Fruit fly (Drosophila melanogaster) whole organism, prepupa: ENCODE data around the gene mRpL3.

Source experiments
- Blimp-1 ChIP-seq: fragments of 200-800 bp; sonication (Bioruptor generic); optimal IDR thresholded peaks from 3 replicates; lab custom pipeline; 2017; ENCODE audit warnings: missing biosample characterization, missing genetic modification characterization, mild to moderate bottlenecking, moderate library complexity, missing genetic modification reagents
- CG10631 ChIP-seq: fragments of 200-800 bp; sonication (Bioruptor generic); optimal IDR thresholded peaks from 2 replicates; lab custom pipeline; 2016; ENCODE audit warnings: missing biosample characterization, missing genetic modification characterization
- CG10669 ChIP-seq: fragments of 200-800 bp; sonication (Bioruptor generic); optimal IDR thresholded peaks from 3 replicates; lab custom pipeline; 2018; ENCODE audit warnings: missing biosample characterization, mild to moderate bottlenecking, missing genetic modification characterization, moderate library complexity
- CG11294 ChIP-seq: fragments of 200-800 bp; sonication (Bioruptor generic); IDR thresholded peaks from 2 replicates; pipeline ENCODE4 v1.3.6; 2022; ENCODE audit warnings: missing biosample characterization, missing genetic modification characterization
- CG11762 ChIP-seq: fragments of 200-800 bp; sonication (Bioruptor generic); optimal IDR thresholded peaks from 3 replicates; lab custom pipeline; 2016; ENCODE audit warnings: missing biosample characterization, missing genetic modification characterization; ENCODE audit not compliant: insufficient read depth
- CG15336 ChIP-seq: fragments of 200-800 bp; sonication (Bioruptor generic); IDR thresholded peaks from 2 replicates; pipeline ENCODE4 v1.3.6; 2022; ENCODE audit warnings: missing biosample characterization, missing genetic modification characterization
- CG1621 ChIP-seq: fragments of 200-800 bp; sonication (Bioruptor generic); optimal IDR thresholded peaks from 3 replicates; lab custom pipeline; 2018; ENCODE audit warnings: missing biosample characterization, mild to moderate bottlenecking, missing genetic modification characterization
- CG3032 ChIP-seq: fragments of 200-800 bp; optimal IDR thresholded peaks from 2 replicates; lab custom pipeline; 2019; ENCODE audit warnings: missing biosample characterization, mild to moderate bottlenecking, missing genetic modification characterization, moderate library complexity
- CG31627 ChIP-seq: fragments of 200-800 bp; sonication (Bioruptor generic); optimal IDR thresholded peaks from 3 replicates; lab custom pipeline; 2016; ENCODE audit warnings: missing biosample characterization, missing genetic modification characterization
- CG34406 ChIP-seq: fragments of 200-800 bp; sonication (Bioruptor generic); optimal IDR thresholded peaks from 3 replicates; lab custom pipeline; 2016; ENCODE audit warnings: missing biosample characterization, missing genetic modification characterization
- CG3919 ChIP-seq: fragments of 200-800 bp; sonication (Bioruptor generic); optimal IDR thresholded peaks from 3 replicates; lab custom pipeline; 2016; ENCODE audit warnings: missing biosample characterization, missing genetic modification characterization
- CG4318 ChIP-seq: fragments of 200-800 bp; sonication (Bioruptor generic); optimal IDR thresholded peaks from 3 replicates; lab custom pipeline; 2017; ENCODE audit warnings: missing biosample characterization, mild to moderate bottlenecking, missing genetic modification characterization
- CG6163 ChIP-seq: fragments of 200-800 bp; sonication (Bioruptor generic); IDR thresholded peaks from 3 replicates; pipeline ENCODE4 v1.3.6; 2022; ENCODE audit warnings: missing biosample characterization, missing genetic modification characterization
- CG6792 ChIP-seq: fragments of 200-800 bp; sonication (Bioruptor generic); optimal IDR thresholded peaks from 3 replicates; lab custom pipeline; 2016; ENCODE audit warnings: missing biosample characterization, missing genetic modification characterization
- CG8119 ChIP-seq: fragments of 200-800 bp; sonication (Bioruptor generic); IDR thresholded peaks from 3 replicates; pipeline ENCODE4 v1.3.6; 2022; ENCODE audit warnings: missing biosample characterization, missing genetic modification characterization
- CG8319 ChIP-seq: fragments of 200-800 bp; sonication (Bioruptor generic); optimal IDR thresholded peaks from 3 replicates; lab custom pipeline; 2016; ENCODE audit warnings: missing biosample characterization, missing genetic modification characterization
- CG8632 ChIP-seq: fragments of 200-800 bp; sonication (Bioruptor generic); optimal IDR thresholded peaks from 3 replicates; lab custom pipeline; 2016; ENCODE audit warnings: missing biosample characterization, missing genetic modification characterization
- CG9139 ChIP-seq: fragments of 200-800 bp; sonication (Bioruptor generic); optimal IDR thresholded peaks from 3 replicates; lab custom pipeline; 2017; ENCODE audit warnings: missing biosample characterization, mild to moderate bottlenecking, missing genetic modification characterization
- Eip75B ChIP-seq: fragments of 200-800 bp; sonication (Bioruptor generic); optimal IDR thresholded peaks from 3 replicates; lab custom pipeline; 2016; ENCODE audit warnings: missing biosample characterization, missing genetic modification characterization
- Eip78C ChIP-seq: fragments of 200-800 bp; sonication (Bioruptor generic); peaks from one replicate; lab custom pipeline; 2016; ENCODE audit warnings: missing biosample characterization, missing genetic modification characterization
- Eip93F ChIP-seq: fragments of 200-800 bp; sonication (Bioruptor generic); optimal IDR thresholded peaks from 2 replicates; lab custom pipeline; 2016; ENCODE audit warnings: missing biosample characterization, mild to moderate bottlenecking, missing genetic modification characterization
- Ets21C ChIP-seq: fragments of 200-800 bp; sonication (Bioruptor generic); optimal IDR thresholded peaks from 3 replicates; lab custom pipeline; 2016; ENCODE audit warnings: missing biosample characterization, missing genetic modification characterization
- Gug ChIP-seq: fragments of 200-800 bp; sonication (Bioruptor generic); IDR thresholded peaks from 2 replicates; pipeline ENCODE4 v1.3.6; 2022; ENCODE audit warnings: missing biosample characterization, missing genetic modification characterization
- Hr4 ChIP-seq: fragments of 200-800 bp; sonication (Bioruptor generic); optimal IDR thresholded peaks from 3 replicates; lab custom pipeline; 2016; ENCODE audit warnings: missing biosample characterization, missing genetic modification characterization
- Met ChIP-seq: fragments of 200-800 bp; sonication (Bioruptor generic); optimal IDR thresholded peaks from 3 replicates; lab custom pipeline; 2016; ENCODE audit warnings: missing biosample characterization, missing genetic modification characterization
- Smox ChIP-seq: fragments of 200-800 bp; sonication (Bioruptor generic); optimal IDR thresholded peaks from 3 replicates; lab custom pipeline; 2016; ENCODE audit warnings: missing biosample characterization, missing genetic modification characterization
- Sox102F ChIP-seq: fragments of 200-800 bp; sonication (Bioruptor generic); optimal IDR thresholded peaks from 2 replicates; lab custom pipeline; 2016; ENCODE audit warnings: missing biosample characterization, mild to moderate bottlenecking, missing genetic modification characterization
- Sox15 ChIP-seq: fragments of 200-800 bp; sonication (Bioruptor generic); optimal IDR thresholded peaks from 3 replicates; lab custom pipeline; 2016; ENCODE audit warnings: missing biosample characterization, missing genetic modification characterization
- achi ChIP-seq: fragments of 200-800 bp; sonication (Bioruptor generic); optimal IDR thresholded peaks from 3 replicates; lab custom pipeline; 2016; ENCODE audit warnings: missing biosample characterization, missing genetic modification characterization
- acj6 ChIP-seq: fragments of 200-800 bp; sonication (Bioruptor generic); optimal IDR thresholded peaks from 3 replicates; lab custom pipeline; 2016; ENCODE audit warnings: missing biosample characterization, missing genetic modification characterization
- cyc ChIP-seq: fragments of 200-800 bp; sonication (Bioruptor generic); optimal IDR thresholded peaks from 3 replicates; lab custom pipeline; 2016; ENCODE audit warnings: missing biosample characterization, missing genetic modification characterization
- dac ChIP-seq: fragments of 200-800 bp; sonication (Bioruptor generic); optimal IDR thresholded peaks from 2 replicates; lab custom pipeline; 2017; ENCODE audit warnings: missing biosample characterization, mild to moderate bottlenecking, missing genetic modification characterization
- dsx ChIP-seq: fragments of 200-800 bp; optimal IDR thresholded peaks from 3 replicates; lab custom pipeline; 2019; ENCODE audit warnings: missing biosample characterization, mild to moderate bottlenecking, missing genetic modification characterization, moderate library complexity; ENCODE audit not compliant: poor library complexity, severe bottlenecking
- esn ChIP-seq: fragments of 200-800 bp; sonication (Bioruptor generic); optimal IDR thresholded peaks from 2 replicates; lab custom pipeline; 2016; ENCODE audit warnings: missing biosample characterization, mild to moderate bottlenecking, missing genetic modification characterization, moderate library complexity
- fd59A ChIP-seq: fragments of 200-800 bp; sonication (Bioruptor generic); optimal IDR thresholded peaks from 2 replicates; lab custom pipeline; 2017; ENCODE audit warnings: missing biosample characterization, mild to moderate bottlenecking, missing genetic modification characterization, missing genetic modification reagents
- fkh ChIP-seq: fragments of 200-800 bp; sonication (Bioruptor generic); optimal IDR thresholded peaks from 3 replicates; lab custom pipeline; 2017; ENCODE audit warnings: missing biosample characterization, mild to moderate bottlenecking, missing genetic modification characterization, moderate library complexity
- net ChIP-seq: fragments of 200-800 bp; sonication (Bioruptor generic); optimal IDR thresholded peaks from 3 replicates; lab custom pipeline; 2016; ENCODE audit warnings: missing biosample characterization, missing genetic modification characterization
- pdm3 ChIP-seq: fragments of 200-800 bp; sonication (Bioruptor generic); optimal IDR thresholded peaks from 3 replicates; lab custom pipeline; 2016; ENCODE audit warnings: missing biosample characterization, missing genetic modification characterization
- salr ChIP-seq, 2 experiments: fragments of 200-800 bp; sonication (Bioruptor generic); optimal IDR thresholded peaks; 3 replicates each; lab custom pipeline; 2016 to 2018; ENCODE audit warnings: missing biosample characterization in 2 of 2, missing genetic modification characterization in 2 of 2, mild to moderate bottlenecking in 1 of 2
- spab ChIP-seq: fragments of 200-800 bp; sonication (Bioruptor generic); optimal IDR thresholded peaks from 2 replicates; lab custom pipeline; 2017; ENCODE audit warnings: missing biosample characterization, mild to moderate bottlenecking, missing genetic modification characterization, missing genetic modification reagents
- svp ChIP-seq: fragments of 200-800 bp; sonication (Bioruptor generic); peaks from one replicate; lab custom pipeline; 2016; ENCODE audit warnings: missing biosample characterization, missing genetic modification characterization
- topi ChIP-seq: fragments of 200-800 bp; sonication (Bioruptor generic); optimal IDR thresholded peaks from 3 replicates; lab custom pipeline; 2016; ENCODE audit warnings: missing biosample characterization, missing genetic modification characterization
- vri ChIP-seq: fragments of 200-800 bp; sonication (Bioruptor generic); optimal IDR thresholded peaks from 3 replicates; lab custom pipeline; 2016; ENCODE audit warnings: missing biosample characterization, mild to moderate bottlenecking, missing genetic modification characterization

Gene mRpL3

dm6 chrX:15778846-15779245, 17.8 kb downstream of the mRpL3 start, which contains the start of gene CG43673:
Gene CG43673, plus strand, starts transcription at chrX:15779146.
- no peak for TF ChIP-seq pdm3 (GFP tag; lab: Kevin White, UChicago)
- no peak for TF ChIP-seq dsx (GFP tag; lab: Kevin White, UChicago)
- TF ChIP-seq salr (GFP tag; optimal IDR thresholded peaks at IDR 0.05; lab: Kevin White, UChicago), result no peak
- no peak for TF ChIP-seq esn (GFP tag; lab: Kevin White, UChicago)
- no peak for TF ChIP-seq svp
- no peak for TF ChIP-seq CG31627
- TF ChIP-seq Gug (GFP tag; lab: Robert Waterston, UW), result no peak

dm6 chrX:15783610-15784009, 22.6 kb downstream of the mRpL3 start, which contains the start of gene Efhc1.1:
Gene Efhc1.1, minus strand, starts transcription at chrX:15783710.
- TF ChIP-seq CG6163 (GFP tag; lab: Robert Waterston, UW) (no peak), CG31627 (no peak), dac (GFP tag; lab: Kevin White, UChicago) (no peak), Eip78C (no peak), Blimp-1 (GFP tag; lab: Kevin White, UChicago) (no peak), CG8632 (GFP tag; lab: Kevin White, UChicago) (no peak), Sox102F (GFP tag; lab: Kevin White, UChicago) (no peak), dsx (GFP tag; lab: Kevin White, UChicago) (no peak), Gug (GFP tag; lab: Robert Waterston, UW) (no peak), CG11762 (no peak), CG10669 (no peak), topi (GFP tag; lab: Kevin White, UChicago) (no peak), salr (GFP tag; optimal IDR thresholded peaks at IDR 0.05; lab: Kevin White, UChicago) (no peak), net (GFP tag; lab: Kevin White, UChicago) (no peak), acj6 (GFP tag; lab: Kevin White, UChicago) (no peak), Hr4 (GFP tag; lab: Kevin White, UChicago) (no peak)

dm6 chrX:15785429-15786239, 24.6 kb downstream of the mRpL3 start, which contains the start of the genes Paf-AHalpha and mRpS30:
Gene Paf-AHalpha, minus strand, starts transcription at chrX:15785583.
Gene mRpS30, plus strand, starts transcription at chrX:15786047.
- TF ChIP-seq net (GFP tag; lab: Kevin White, UChicago) (no peak), spab (no peak), CG1621 (no peak), CG8119 (GFP tag; lab: Robert Waterston, UW) (no peak), Blimp-1 (GFP tag; lab: Kevin White, UChicago) (peak; percentile 80), Ets21C (GFP tag; lab: Kevin White, UChicago) (no peak), CG3919 (no peak), dac (GFP tag; lab: Kevin White, UChicago) (no peak), CG15336 (GFP tag; lab: Robert Waterston, UW) (no peak), Smox (GFP tag; lab: Kevin White, UChicago) (no peak), Eip75B (GFP tag; lab: Kevin White, UChicago) (no peak), CG34406 (no peak), vri (peak; percentile 94), Sox15 (no peak), CG6792 (GFP tag; lab: Kevin White, UChicago) (no peak), fd59A (GFP tag; lab: Kevin White, UChicago) (no peak), CG9139 (no peak), CG10631 (no peak), Sox102F (GFP tag; lab: Kevin White, UChicago) (no peak), Eip78C (no peak), CG3032 (tag; lab: Kevin White, UChicago) (no peak), CG11294 (GFP tag; lab: Robert Waterston, UW) (no peak), CG8632 (GFP tag; lab: Kevin White, UChicago) (no peak), svp (no peak), Met (GFP tag; lab: Kevin White, UChicago) (no peak), achi (GFP tag; lab: Kevin White, UChicago) (peak; percentile 25), esn (GFP tag; lab: Kevin White, UChicago) (peak; percentile 9), Eip93F (GFP tag; lab: Kevin White, UChicago) (no peak), cyc (GFP tag; lab: Kevin White, UChicago) (no peak), CG4318 (GFP tag; lab: Kevin White, UChicago) (no peak), fkh (GFP tag; lab: Kevin White, UChicago) (no peak), CG8319 (GFP tag; lab: Kevin White, UChicago) (no peak)
- TF ChIP-seq, all 60 proteins: peak for 4
